Worm (Caenorhabditis elegans) whole organism, late embryonic: Measurements from ENCODE around the gene tsen-2.

Experiments used
- K02D7.2 ChIP-seq: sonication (generic microtip); optimal IDR thresholded peaks from 2 replicates; lab custom pipeline; 2017; ENCODE audit warnings: mild to moderate bottlenecking, missing genetic modification characterization, missing compliant biosample characterization
- K09A11.1 ChIP-seq: sonication (generic microtip); optimal IDR thresholded peaks from 2 replicates; lab custom pipeline; 2017; ENCODE audit warnings: antibody characterized with exemption, mild to moderate bottlenecking, missing genetic modification characterization, missing compliant biosample characterization; ENCODE audit not compliant: insufficient read depth
- Y22D7AL.16 ChIP-seq: sonication (generic microtip); optimal IDR thresholded peaks from 2 replicates; lab custom pipeline; 2016; ENCODE audit warnings: missing genetic modification characterization, missing compliant biosample characterization
- ceh-14 ChIP-seq: sonication (generic microtip); optimal IDR thresholded peaks from 2 replicates; lab custom pipeline; 2016; ENCODE audit warnings: missing genotype, missing genetic modification characterization, missing compliant biosample characterization
- ceh-18 ChIP-seq: sonication (generic microtip); optimal IDR thresholded peaks from 2 replicates; lab custom pipeline; 2016; ENCODE audit warnings: missing genetic modification characterization, missing compliant biosample characterization
- ceh-2 ChIP-seq: sonication (generic microtip); optimal IDR thresholded peaks from 2 replicates; lab custom pipeline; 2016; ENCODE audit warnings: missing genotype, missing genetic modification characterization, missing compliant biosample characterization
- ceh-34 ChIP-seq: sonication (generic microtip); optimal IDR thresholded peaks from 2 replicates; lab custom pipeline; 2016; ENCODE audit warnings: mild to moderate bottlenecking, missing genetic modification characterization, missing compliant biosample characterization
- ceh-45 ChIP-seq: fragments of 200-800 bp; sonication (Bioruptor generic); IDR thresholded peaks from 2 replicates; pipeline ENCODE4 v1.3.6; 2022; ENCODE audit warnings: missing genetic modification reagents, missing genetic modification characterization, missing compliant biosample characterization
- ceh-48 ChIP-seq: sonication (generic microtip); optimal IDR thresholded peaks from 2 replicates; lab custom pipeline; 2016; ENCODE audit warnings: missing genetic modification characterization, inconsistent platforms, missing compliant biosample characterization
- ceh-6 ChIP-seq: fragments of 200-800 bp; sonication (Bioruptor generic); optimal IDR thresholded peaks from 2 replicates; lab custom pipeline; 2018; ENCODE audit warnings: mild to moderate bottlenecking, missing genetic modification characterization, missing compliant biosample characterization
- dmd-4 ChIP-seq: sonication (generic microtip); optimal IDR thresholded peaks from 2 replicates; lab custom pipeline; 2016; ENCODE audit warnings: borderline replicate concordance, missing genetic modification characterization, missing compliant biosample characterization
- dve-1 ChIP-seq: sonication (generic microtip); optimal IDR thresholded peaks from 2 replicates; lab custom pipeline; 2017; ENCODE audit warnings: antibody characterized with exemption, mild to moderate bottlenecking, missing genetic modification characterization, missing compliant biosample characterization
- elt-2 ChIP-seq: sonication (generic microtip); optimal IDR thresholded peaks from 2 replicates; lab custom pipeline; 2016; ENCODE audit warnings: missing genetic modification reagents, missing genetic modification characterization, missing compliant biosample characterization
- elt-4 ChIP-seq: sonication (generic microtip); optimal IDR thresholded peaks from 2 replicates; lab custom pipeline; 2016; ENCODE audit warnings: missing genetic modification characterization, missing compliant biosample characterization
- ets-4 ChIP-seq: sonication (generic microtip); optimal IDR thresholded peaks from 2 replicates; lab custom pipeline; 2016; ENCODE audit warnings: missing genetic modification characterization, missing compliant biosample characterization
- fax-1 ChIP-seq: sonication (generic microtip); optimal IDR thresholded peaks from 2 replicates; lab custom pipeline; 2016; ENCODE audit warnings: missing genotype, missing genetic modification characterization, missing compliant biosample characterization
- gmeb-2 ChIP-seq: sonication (generic microtip); optimal IDR thresholded peaks from 2 replicates; lab custom pipeline; 2016; ENCODE audit warnings: missing genetic modification characterization, inconsistent platforms, missing compliant biosample characterization
- hlh-15 ChIP-seq: sonication (generic microtip); optimal IDR thresholded peaks from 2 replicates; lab custom pipeline; 2016; ENCODE audit warnings: missing genetic modification characterization, missing compliant biosample characterization
- hlh-30 ChIP-seq: sonication (generic microtip); optimal IDR thresholded peaks from 2 replicates; lab custom pipeline; 2017; ENCODE audit warnings: antibody characterized with exemption, missing genetic modification characterization, missing compliant biosample characterization; ENCODE audit not compliant: insufficient read depth
- hlh-8 ChIP-seq: sonication (generic microtip); optimal IDR thresholded peaks from 2 replicates; lab custom pipeline; 2016; ENCODE audit warnings: missing genotype, missing genetic modification characterization, missing compliant biosample characterization
- lin-11 ChIP-seq: fragments of 200-800 bp; sonication (Bioruptor generic); optimal IDR thresholded peaks from 2 replicates; lab custom pipeline; 2018; ENCODE audit warnings: mild to moderate bottlenecking, missing genetic modification characterization, missing compliant biosample characterization
- nfya-1 ChIP-seq: sonication (generic microtip); optimal IDR thresholded peaks from 2 replicates; lab custom pipeline; 2017; ENCODE audit warnings: missing genetic modification characterization, mild to moderate bottlenecking, missing compliant biosample characterization, antibody characterized with exemption, moderate library complexity
- nhr-11 ChIP-seq: fragments of 150-350 bp; optimal IDR thresholded peaks from 2 replicates; lab custom pipeline; 2014; ENCODE audit warnings: missing biosample characterization, missing genetic modification characterization
- nhr-232 ChIP-seq: sonication (generic microtip); optimal IDR thresholded peaks from 2 replicates; lab custom pipeline; 2016; ENCODE audit warnings: missing genetic modification characterization, missing compliant biosample characterization
- npax-4 ChIP-seq: sonication (generic microtip); optimal IDR thresholded peaks from 2 replicates; lab custom pipeline; 2016; ENCODE audit warnings: missing genetic modification characterization, missing compliant biosample characterization
- pat-9 ChIP-seq: fragments of 200-800 bp; sonication (Bioruptor generic); optimal IDR thresholded peaks from 2 replicates; lab custom pipeline; 2018; ENCODE audit warnings: mild to moderate bottlenecking, missing genetic modification characterization, moderate library complexity, missing compliant biosample characterization
- pha-2 ChIP-seq: sonication (generic microtip); optimal IDR thresholded peaks from 2 replicates; lab custom pipeline; 2017; ENCODE audit warnings: mild to moderate bottlenecking, missing genetic modification characterization, missing compliant biosample characterization
- pros-1 ChIP-seq: fragments of 150-350 bp; optimal IDR thresholded peaks from 2 replicates; lab custom pipeline; 2014; ENCODE audit warnings: missing biosample characterization, missing genetic modification reagents, missing genetic modification characterization
- sox-4 ChIP-seq: sonication (generic microtip); optimal IDR thresholded peaks from 2 replicates; lab custom pipeline; 2017; ENCODE audit warnings: mild to moderate bottlenecking, missing genetic modification characterization, inconsistent platforms, missing compliant biosample characterization
- syd-9 ChIP-seq: sonication (generic microtip); optimal IDR thresholded peaks from 2 replicates; lab custom pipeline; 2016; ENCODE audit warnings: mild to moderate bottlenecking, missing genetic modification characterization, moderate library complexity, missing compliant biosample characterization
- tbx-2 ChIP-seq: sonication (generic microtip); optimal IDR thresholded peaks from 2 replicates; lab custom pipeline; 2016; ENCODE audit warnings: missing genetic modification characterization, missing compliant biosample characterization
- unc-3 ChIP-seq, 2 experiments: fragments of 200-800 bp in 1 of 2; sonication (Bioruptor generic) in 1 of 2; sonication (generic microtip) in 1 of 2; conservative IDR thresholded peaks in 1 of 2; optimal IDR thresholded peaks in 1 of 2; 2 replicates each; pipeline versions ENCODE4 v1.3.6 to Lab custom; 2016 to 2022; ENCODE audit warnings: missing compliant biosample characterization in 2 of 2, missing genetic modification characterization in 2 of 2, missing genetic modification reagents in 1 of 2
- unc-42 ChIP-seq: sonication (generic microtip); optimal IDR thresholded peaks from 2 replicates; lab custom pipeline; 2016; ENCODE audit warnings: missing genotype, missing genetic modification characterization, missing compliant biosample characterization
- unc-55 ChIP-seq: sonication (generic microtip); optimal IDR thresholded peaks from 2 replicates; lab custom pipeline; 2017; ENCODE audit warnings: missing biosample characterization, missing genetic modification reagents, missing genetic modification characterization
- unc-86 ChIP-seq: sonication (generic microtip); optimal IDR thresholded peaks from 2 replicates; lab custom pipeline; 2016; ENCODE audit warnings: missing genetic modification characterization, missing compliant biosample characterization
- ztf-16 ChIP-seq: sonication (generic microtip); optimal IDR thresholded peaks from 2 replicates; lab custom pipeline; 2017; ENCODE audit warnings: missing genetic modification characterization, missing compliant biosample characterization

The tsen-2 gene

DNA sequence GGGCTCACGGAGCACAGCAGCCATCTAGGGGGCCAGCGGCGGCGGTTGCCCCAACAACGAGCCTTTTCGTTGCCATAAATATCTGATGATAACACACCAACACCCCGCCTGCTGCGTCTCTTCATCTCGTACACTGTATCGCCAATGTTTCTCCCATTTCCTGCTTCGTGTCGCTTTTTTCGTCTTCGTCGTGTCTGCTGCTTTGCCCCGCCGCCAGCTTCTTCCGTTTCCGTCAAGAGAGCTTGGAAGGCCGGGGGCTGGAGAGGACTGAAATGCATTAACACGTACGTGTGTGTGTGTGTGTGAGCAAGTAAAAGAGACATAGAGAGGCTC, 37.8 kb upstream of the tsen-2 start (continued):
- TF ChIP-seq ceh-2 (peak; percentile 0), ceh-6 (no peak), ets-4 (tag; lab: Kevin White, UChicago) (no peak), elt-4 (tag; lab: Kevin White, UChicago) (no peak), ceh-48 (tag; lab: Kevin White, UChicago) (no peak), hlh-15 (tag; lab: Kevin White, UChicago) (no peak), Y22D7AL.16 (tag; lab: Kevin White, UChicago) (no peak), ceh-34 (tag; lab: Kevin White, UChicago) (no peak), K09A11.1 (no peak), fax-1 (no peak), ceh-45 (GFP tag; lab: Robert Waterston, UW) (no peak), pros-1 (tag; lab: Kevin White, UChicago) (no peak), unc-3 (GFP tag; conservative IDR thresholded peaks at IDR 0.05; lab: Robert Waterston, UW) (no peak), unc-3 (tag; optimal IDR thresholded peaks at IDR 0.05; lab: Kevin White, UChicago) (no peak), gmeb-2 (tag; lab: Kevin White, UChicago) (peak; percentile 21), unc-42 (peak; percentile 14), nhr-11 (tag; lab: Kevin White, UChicago) (no peak), syd-9 (tag; lab: Kevin White, UChicago) (no peak), sox-4 (tag; lab: Kevin White, UChicago) (no peak), hlh-8 (tag; lab: Kevin White, UChicago) (no peak), pha-2 (no peak)

DNA sequence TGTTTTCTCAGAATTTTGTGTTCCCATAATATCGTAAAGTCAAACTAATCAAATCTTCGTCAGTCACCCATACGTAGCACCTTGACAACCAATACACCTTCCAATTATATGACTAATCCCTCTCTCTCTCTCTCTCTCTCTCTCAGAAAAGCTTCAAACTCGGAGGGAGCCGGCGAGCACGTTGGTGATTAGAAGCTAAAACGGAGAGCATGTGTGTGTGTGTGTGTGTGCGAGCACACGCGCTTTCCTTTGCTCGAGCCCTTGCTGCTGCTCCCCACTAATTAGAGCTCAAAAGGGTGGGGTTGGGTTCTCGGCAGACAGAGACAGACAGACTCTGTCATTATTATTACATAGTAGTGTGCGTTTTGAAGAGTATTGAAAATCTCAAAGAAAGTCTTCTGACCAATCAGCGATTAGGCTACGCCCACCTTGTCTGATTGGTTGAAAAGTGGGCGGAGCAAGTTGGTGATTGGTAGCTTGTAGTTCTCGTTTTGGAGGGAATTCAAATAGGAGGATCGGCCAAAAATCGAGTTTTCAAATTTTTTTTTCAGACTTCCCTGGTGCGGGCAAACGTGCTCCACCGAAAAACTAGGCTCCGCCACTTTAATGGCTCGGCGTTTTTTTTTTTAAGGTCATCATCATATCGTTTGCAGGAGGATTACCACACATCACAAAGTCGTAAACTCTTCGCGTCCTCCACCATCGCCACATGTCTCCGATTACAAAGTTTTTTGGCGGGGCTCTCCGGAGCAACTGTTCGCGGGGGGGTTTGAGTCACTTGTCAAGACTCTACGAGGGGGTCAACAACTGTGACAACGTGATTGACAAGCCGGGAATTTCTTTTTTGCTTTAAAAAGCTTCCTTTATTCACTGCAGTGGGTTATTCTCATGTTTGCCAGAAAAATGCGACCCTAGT, 37.2 kb upstream of the tsen-2 start:
- TF ChIP-seq ets-4 (tag; lab: Kevin White, UChicago) (no peak), unc-55 (GFP tag; lab: Kevin White, UChicago) (peak; percentile 93), unc-42 (peak; percentile 57), nfya-1 (tag; lab: Kevin White, UChicago) (peak; percentile 99), hlh-30 (no peak), ceh-18 (tag; lab: Kevin White, UChicago) (peak; percentile 43), elt-2 (tag; lab: Kevin White, UChicago) (peak; percentile 3), ceh-48 (tag; lab: Kevin White, UChicago) (no peak), ceh-14 (peak; percentile 78), dve-1 (tag; lab: Kevin White, UChicago) (no peak), sox-4 (tag; lab: Kevin White, UChicago) (peak; percentile 12), K02D7.2 (tag; lab: Kevin White, UChicago) (peak; percentile 31)
- TF ChIP-seq, all 69 proteins: peak for 8

DNA sequence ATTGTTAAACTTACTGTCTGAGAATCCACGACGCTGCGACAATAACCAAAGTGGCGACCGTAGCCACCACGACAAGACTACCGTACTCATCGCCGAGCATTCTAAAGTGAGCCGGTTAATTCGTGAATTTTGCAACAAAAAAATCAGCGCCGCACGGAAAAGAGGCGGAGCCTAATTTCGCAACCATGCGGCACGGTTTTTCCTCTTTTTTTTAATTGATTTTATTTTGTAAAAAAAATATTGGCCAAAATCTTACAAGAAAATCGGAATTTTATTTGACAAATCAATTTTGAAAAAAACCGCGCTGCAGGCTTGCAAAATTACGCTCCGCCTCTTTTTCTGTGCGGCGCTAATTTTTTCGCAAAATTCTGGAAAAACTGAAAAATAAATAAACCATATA, 35.5 kb upstream of the tsen-2 start, which contains the start of gene dolk-1:
Gene dolk-1, minus strand, starts transcription at position 101 of the 400 bp plus-strand sequence.
- no peak for TF ChIP-seq npax-4
- no peak for TF ChIP-seq nhr-232
- no peak for TF ChIP-seq dmd-4 (tag; lab: Kevin White, UChicago)
- TF ChIP-seq unc-86 (tag; lab: Kevin White, UChicago), result no peak
- no peak for TF ChIP-seq ztf-16 (tag; lab: Kevin White, UChicago)
- no peak for TF ChIP-seq nfya-1 (tag; lab: Kevin White, UChicago)
- no peak for TF ChIP-seq K09A11.1
- no peak for TF ChIP-seq lin-11 (tag; lab: Kevin White, UChicago)
- no peak for TF ChIP-seq tbx-2 (tag; lab: Kevin White, UChicago)
- TF ChIP-seq pat-9 (tag; lab: Kevin White, UChicago), result no peak
- TF ChIP-seq ceh-2, result no peak
